Fruit fly (Drosophila melanogaster) whole organism, embryonic: ENCODE results near the gene CG10431.

Experiments used
- Atf-2 ChIP-seq: fragments of 200-800 bp; sonication (Bioruptor generic); optimal IDR thresholded peaks from 2 replicates; lab custom pipeline; 2016; ENCODE audit warnings: missing biosample characterization, missing genetic modification characterization
- Atf3 ChIP-seq: fragments of 200-800 bp; sonication (Bioruptor generic); optimal IDR thresholded peaks from 3 replicates; lab custom pipeline; 2016; ENCODE audit warnings: missing biosample characterization, missing genetic modification characterization
- B-H1 ChIP-seq: fragments of 200-800 bp; sonication (Bioruptor generic); IDR thresholded peaks from 3 replicates; pipeline ENCODE4 v1.3.6; 2022; ENCODE audit warnings: missing biosample characterization, missing genetic modification characterization
- B-H2 ChIP-seq: fragments of 200-800 bp; sonication (Bioruptor generic); optimal IDR thresholded peaks from 2 replicates; lab custom pipeline; 2018; ENCODE audit warnings: missing biosample characterization, mild to moderate bottlenecking, missing genetic modification characterization
- BtbVII ChIP-seq: fragments of 200-800 bp; sonication (Bioruptor generic); optimal IDR thresholded peaks from 3 replicates; lab custom pipeline; 2017; ENCODE audit warnings: missing biosample characterization, mild to moderate bottlenecking, missing genetic modification characterization
- Bteb2 ChIP-seq: fragments of 200-800 bp; sonication (Bioruptor generic); optimal IDR thresholded peaks from 2 replicates; lab custom pipeline; 2016; ENCODE audit warnings: missing biosample characterization, missing genetic modification characterization
- CG13296 ChIP-seq: fragments of 200-800 bp; sonication (Bioruptor generic); optimal IDR thresholded peaks from 3 replicates; lab custom pipeline; 2018; ENCODE audit warnings: missing biosample characterization, mild to moderate bottlenecking, missing genetic modification characterization
- CG13424 ChIP-seq: fragments of 200-800 bp; sonication (Bioruptor generic); optimal IDR thresholded peaks from 2 replicates; lab custom pipeline; 2019; ENCODE audit warnings: missing biosample characterization, mild to moderate bottlenecking, missing genetic modification characterization, moderate library complexity
- CG14860 ChIP-seq: fragments of 200-800 bp; sonication (Bioruptor generic); IDR thresholded peaks from 3 replicates; pipeline ENCODE4 v1.3.6; 2022; ENCODE audit warnings: missing biosample characterization, missing genetic modification characterization; ENCODE audit not compliant: partially characterized antibody
- CG15696 ChIP-seq: fragments of 200-800 bp; sonication (Bioruptor generic); optimal IDR thresholded peaks from 2 replicates; lab custom pipeline; 2019; ENCODE audit warnings: missing biosample characterization, mild to moderate bottlenecking, missing genetic modification characterization, moderate library complexity
- CG16813 ChIP-seq: fragments of 200-800 bp; sonication (Bioruptor generic); IDR thresholded peaks from 3 replicates; pipeline ENCODE4 v1.3.6; 2022; ENCODE audit warnings: missing biosample characterization, missing genetic modification characterization; ENCODE audit not compliant: partially characterized antibody
- CG17912 ChIP-seq: fragments of 200-800 bp; sonication (Bioruptor generic); optimal IDR thresholded peaks from 2 replicates; lab custom pipeline; 2018; ENCODE audit warnings: missing biosample characterization, mild to moderate bottlenecking, missing genetic modification characterization
- CG1792 ChIP-seq: fragments of 200-800 bp; sonication (Bioruptor generic); optimal IDR thresholded peaks from 2 replicates; lab custom pipeline; 2016; ENCODE audit warnings: missing biosample characterization, missing genetic modification characterization
- CG2889 ChIP-seq: fragments of 200-800 bp; sonication (Bioruptor generic); IDR thresholded peaks from 3 replicates; pipeline ENCODE4 v1.3.6; 2022; ENCODE audit warnings: missing biosample characterization, missing genetic modification characterization
- CG34224 ChIP-seq: fragments of 200-800 bp; sonication (Bioruptor generic); IDR thresholded peaks from 3 replicates; pipeline ENCODE4 v1.3.6; 2022; ENCODE audit warnings: missing biosample characterization, missing genetic modification characterization; ENCODE audit not compliant: partially characterized antibody
- CG3838 ChIP-seq: fragments of 200-800 bp; sonication (Bioruptor generic); optimal IDR thresholded peaks from 3 replicates; lab custom pipeline; 2016; ENCODE audit warnings: missing biosample characterization, missing genetic modification characterization
- CG3847 ChIP-seq: fragments of 200-800 bp; sonication (Bioruptor generic); IDR thresholded peaks from 2 replicates; pipeline ENCODE4 v1.3.6; 2022; ENCODE audit warnings: missing biosample characterization, missing genetic modification characterization
- CG4282 ChIP-seq: fragments of 200-800 bp; sonication (Bioruptor generic); optimal IDR thresholded peaks from 2 replicates; lab custom pipeline; 2016; ENCODE audit warnings: missing biosample characterization, missing genetic modification characterization
- CG4424 ChIP-seq: fragments of 200-800 bp; sonication (Bioruptor generic); optimal IDR thresholded peaks from 3 replicates; lab custom pipeline; 2016; ENCODE audit warnings: missing biosample characterization, missing genetic modification characterization
- CG4820 ChIP-seq: fragments of 200-800 bp; sonication (Bioruptor generic); optimal IDR thresholded peaks from 3 replicates; lab custom pipeline; 2016; ENCODE audit warnings: missing biosample characterization, missing genetic modification characterization
- CG7745 ChIP-seq: fragments of 200-800 bp; sonication (Bioruptor generic); optimal IDR thresholded peaks from 2 replicates; lab custom pipeline; 2018; ENCODE audit warnings: missing biosample characterization, mild to moderate bottlenecking, missing genetic modification characterization, moderate library complexity
- CG9932 ChIP-seq: fragments of 200-800 bp; sonication (Bioruptor generic); IDR thresholded peaks from 2 replicates; pipeline ENCODE4 v1.3.6; 2022; ENCODE audit warnings: missing biosample characterization, missing genetic modification characterization
- Dad ChIP-seq: fragments of 200-800 bp; sonication (Bioruptor generic); optimal IDR thresholded peaks from 3 replicates; lab custom pipeline; 2016; ENCODE audit warnings: missing biosample characterization, missing genetic modification characterization
- E2f2 ChIP-seq: fragments of 200-800 bp; sonication (Bioruptor generic); IDR thresholded peaks from 2 replicates; pipeline ENCODE4 v1.3.6; 2022; ENCODE audit warnings: missing biosample characterization, missing genetic modification characterization
- Fer1 ChIP-seq: fragments of 200-800 bp; sonication (Bioruptor generic); optimal IDR thresholded peaks from 2 replicates; lab custom pipeline; 2017; ENCODE audit warnings: missing biosample characterization, mild to moderate bottlenecking, missing genetic modification characterization
- HLH4C ChIP-seq: fragments of 200-800 bp; sonication (Bioruptor generic); IDR thresholded peaks from 3 replicates; pipeline ENCODE4 v1.3.6; 2022; ENCODE audit warnings: missing biosample characterization, missing genetic modification characterization; ENCODE audit not compliant: partially characterized antibody
- Hr3 ChIP-seq: fragments of 200-800 bp; sonication (Bioruptor generic); optimal IDR thresholded peaks from 3 replicates; lab custom pipeline; 2016; ENCODE audit warnings: missing biosample characterization, missing genetic modification characterization
- Max ChIP-seq: fragments of 200-800 bp; sonication (Bioruptor generic); optimal IDR thresholded peaks from 2 replicates; lab custom pipeline; 2016; ENCODE audit warnings: missing biosample characterization, mild to moderate bottlenecking, missing genetic modification characterization
- Oaz ChIP-seq: fragments of 200-800 bp; sonication (Bioruptor generic); IDR thresholded peaks from 2 replicates; pipeline ENCODE4 v1.3.6; 2022; ENCODE audit warnings: missing biosample characterization, missing genetic modification characterization
- Oli ChIP-seq: fragments of 200-800 bp; sonication (Bioruptor generic); optimal IDR thresholded peaks from 2 replicates; lab custom pipeline; 2018; ENCODE audit warnings: missing biosample characterization, mild to moderate bottlenecking, missing genetic modification characterization, moderate library complexity
- Opbp ChIP-seq: fragments of 200-800 bp; sonication (Bioruptor generic); IDR thresholded peaks from 3 replicates; pipeline ENCODE4 v1.3.6; 2022; ENCODE audit warnings: missing biosample characterization, missing genetic modification characterization; ENCODE audit not compliant: partially characterized antibody
- Optix ChIP-seq: fragments of 200-800 bp; sonication (Bioruptor generic); IDR thresholded peaks from 3 replicates; pipeline ENCODE4 v1.3.6; 2022; ENCODE audit warnings: missing biosample characterization, missing genetic modification characterization
- Sox100B ChIP-seq: fragments of 200-800 bp; sonication (Bioruptor generic); optimal IDR thresholded peaks from 3 replicates; lab custom pipeline; 2018; ENCODE audit warnings: missing biosample characterization, mild to moderate bottlenecking, missing genetic modification characterization
- Usf ChIP-seq: fragments of 200-800 bp; sonication (Bioruptor generic); optimal IDR thresholded peaks from 2 replicates; lab custom pipeline; 2017; ENCODE audit warnings: missing genotype, missing biosample characterization, missing genetic modification characterization
- aop ChIP-seq: fragments of 200-800 bp; sonication (Bioruptor generic); IDR thresholded peaks from 2 replicates; pipeline ENCODE4 v1.3.6; 2022; ENCODE audit warnings: missing biosample characterization, missing genetic modification characterization
- crp ChIP-seq, 2 experiments: fragments of 200-800 bp; sonication (Bioruptor generic); optimal IDR thresholded peaks; 2 replicates in 1 of 2; 3 replicates in 1 of 2; lab custom pipeline; 2017; ENCODE audit warnings: missing biosample characterization in 2 of 2, missing genetic modification characterization in 2 of 2, mild to moderate bottlenecking in 1 of 2, moderate library complexity in 1 of 2
- dmrt99B ChIP-seq: fragments of 200-800 bp; sonication (Bioruptor generic); optimal IDR thresholded peaks from 2 replicates; lab custom pipeline; 2018; ENCODE audit warnings: missing biosample characterization, mild to moderate bottlenecking, missing genetic modification characterization, moderate library complexity
- fd3F ChIP-seq: fragments of 200-800 bp; sonication (Bioruptor generic); optimal IDR thresholded peaks from 2 replicates; lab custom pipeline; 2018; ENCODE audit warnings: missing biosample characterization, mild to moderate bottlenecking, missing genetic modification characterization, moderate library complexity
- fd64A ChIP-seq: fragments of 200-800 bp; sonication (Bioruptor generic); optimal IDR thresholded peaks from 3 replicates; lab custom pipeline; 2018; ENCODE audit warnings: missing biosample characterization, mild to moderate bottlenecking, missing genetic modification characterization
- ham ChIP-seq: fragments of 200-800 bp; sonication (Bioruptor generic); IDR thresholded peaks from 2 replicates; pipeline ENCODE4 v1.3.6; 2022; ENCODE audit warnings: missing biosample characterization, missing genetic modification characterization
- hkb ChIP-seq, 2 experiments: fragments of 200-800 bp in 1 of 2; fragments of >200 bp in 1 of 2; sonication (Bioruptor generic) in 1 of 2; IDR thresholded peaks in 1 of 2; optimal IDR thresholded peaks in 1 of 2; 2 replicates each; pipeline versions ENCODE4 v1.3.6 to Lab custom; 2017 to 2022; ENCODE audit warnings: missing biosample characterization in 1 of 2, missing genetic modification characterization in 1 of 2
- insv ChIP-seq, 2 experiments: fragments of 200-800 bp; sonication (Bioruptor generic); optimal IDR thresholded peaks; 3 replicates each; lab custom pipeline; 2016 to 2018; ENCODE audit warnings: missing biosample characterization in 2 of 2, missing genetic modification characterization in 2 of 2
- pan ChIP-seq, 4 experiments: fragments of >200 bp in 3 of 4; fragments of 200-800 bp in 1 of 4; sonication (Bioruptor generic) in 1 of 4; optimal IDR thresholded peaks in 3 of 4; IDR thresholded peaks in 1 of 4; 2 replicates each; pipeline versions ENCODE4 v1.3.6 to Lab custom; 2017 to 2022; ENCODE audit warnings: missing biosample characterization in 2 of 4, missing genetic modification characterization in 2 of 4, mixed read lengths in 1 of 4
- pb ChIP-seq: fragments of 200-800 bp; sonication (Bioruptor generic); optimal IDR thresholded peaks from 3 replicates; lab custom pipeline; 2016; ENCODE audit warnings: missing biosample characterization, missing genetic modification characterization
- pfk ChIP-seq: fragments of 200-800 bp; sonication (Bioruptor generic); optimal IDR thresholded peaks from 2 replicates; lab custom pipeline; 2018; ENCODE audit warnings: missing biosample characterization, mild to moderate bottlenecking, missing genetic modification characterization, moderate library complexity
- schlank ChIP-seq: fragments of 200-800 bp; sonication (Bioruptor generic); optimal IDR thresholded peaks from 2 replicates; lab custom pipeline; 2018; ENCODE audit warnings: missing biosample characterization, mild to moderate bottlenecking, missing genetic modification characterization
- seq ChIP-seq: fragments of 200-800 bp; sonication (Bioruptor generic); IDR thresholded peaks from 2 replicates; pipeline ENCODE4 v1.3.6; 2022; ENCODE audit warnings: missing biosample characterization, missing genetic modification characterization
- zf30C ChIP-seq: fragments of 200-800 bp; sonication (Bioruptor generic); optimal IDR thresholded peaks from 3 replicates; lab custom pipeline; 2018; ENCODE audit warnings: missing biosample characterization, mild to moderate bottlenecking, missing genetic modification characterization

The CG10431 gene

DNA sequence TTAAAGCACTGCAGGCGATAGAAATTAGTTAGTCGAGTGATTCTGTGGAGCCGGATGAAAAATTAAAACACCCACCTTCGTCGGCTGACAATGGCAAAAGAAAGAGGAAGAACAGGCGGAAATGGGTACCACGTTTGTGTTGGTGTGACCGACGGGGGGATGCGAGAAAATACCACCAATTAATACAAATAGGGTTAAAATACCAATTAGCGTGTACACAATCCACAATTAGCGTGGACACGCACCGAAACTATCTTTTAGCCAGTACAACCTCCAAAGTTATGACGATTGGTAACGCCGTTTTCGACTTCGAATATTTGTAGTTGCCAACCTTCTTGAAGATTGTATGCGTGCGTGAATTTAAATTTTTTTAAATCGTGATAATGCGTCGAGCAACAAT lies 34.6 kb downstream of the CG10431 start, which contains the start of gene RpL30 (continued):
- peak; percentile 65 for TF ChIP-seq Oli (tag; lab: Kevin White, UChicago)
- TF ChIP-seq pb (GFP tag; lab: Kevin White, UChicago): peak; percentile 93
- TF ChIP-seq aop (GFP tag; lab: Robert Waterston, UW): peak; percentile 62
- peak; percentile 87 for TF ChIP-seq CG4282
- peak; percentile 93 for TF ChIP-seq fd64A (GFP tag; lab: Kevin White, UChicago)
- peak; percentile 75 for TF ChIP-seq Sox100B (GFP tag; lab: Kevin White, UChicago)
- peak; percentile 95 for TF ChIP-seq CG17912
- TF ChIP-seq CG7745 (tag; lab: Kevin White, UChicago): peak; percentile 71
- TF ChIP-seq HLH4C (GFP tag; lab: Robert Waterston, UW): peak; percentile 20; the same call in 1 of the 3 replicates
- peak; percentile 80 for TF ChIP-seq Optix (GFP tag; lab: Robert Waterston, UW)
- TF ChIP-seq CG13424 (tag; lab: Kevin White, UChicago): peak; percentile 70
- TF ChIP-seq pfk: peak; percentile 83
- no peak for TF ChIP-seq pan (optimal IDR thresholded peaks at IDR 0.05; lab: Kevin White, UChicago)
- peak in 1 of 2 experiments; percentile 85 for TF ChIP-seq pan (GFP tag; optimal IDR thresholded peaks at IDR 0.05 in 1 of 2, IDR thresholded peaks at IDR 0.05 in 1 of 2)
- peak; percentile 92 for TF ChIP-seq schlank (tag; lab: Kevin White, UChicago)
- peak; percentile 80 for TF ChIP-seq Usf (GFP tag; lab: Kevin White, UChicago)
- TF ChIP-seq Bteb2 (GFP tag; lab: Kevin White, UChicago): peak; percentile 88
- peak; percentile 78 for TF ChIP-seq Opbp
- peak; percentile 51 for TF ChIP-seq Hr3 (GFP tag; lab: Kevin White, UChicago)
- peak; percentile 59 for TF ChIP-seq CG15696
- TF ChIP-seq fd3F (GFP tag; lab: Kevin White, UChicago): peak; percentile 73
- peak; percentile 97 for TF ChIP-seq Fer1
- TF ChIP-seq zf30C (GFP tag; lab: Kevin White, UChicago): peak; percentile 54
- TF ChIP-seq dmrt99B (tag; lab: Kevin White, UChicago): peak; percentile 76
- TF ChIP-seq ham: peak; percentile 83; the same call in 1 of the 2 replicates
- 0 out of 3 replicates have a peak, but pooled peaks have one; percentile 55 for TF ChIP-seq CG34224
- peak; percentile 64 for TF ChIP-seq CG3838 (GFP tag; lab: Kevin White, UChicago)
- peak in 1 of 2 experiments; percentile 70 for TF ChIP-seq crp (GFP tag; optimal IDR thresholded peaks at IDR 0.05; lab: Kevin White, UChicago)
- no peak for TF ChIP-seq CG14860 (GFP tag; lab: Robert Waterston, UW)
- TF ChIP-seq Atf3: peak; percentile 57
- peak; percentile 54; the same call in 2 of the 3 replicates for TF ChIP-seq CG16813 (GFP tag; lab: Robert Waterston, UW)
- peak; percentile 63 for TF ChIP-seq hkb (optimal IDR thresholded peaks at IDR 0.05; lab: Kevin White, UChicago)
- TF ChIP-seq hkb (GFP tag; IDR thresholded peaks at IDR 0.05; lab: Robert Waterston, UW): peak; percentile 93
- TF ChIP-seq Oaz (GFP tag; lab: Robert Waterston, UW): peak; percentile 73
- TF ChIP-seq insv (GFP tag; optimal IDR thresholded peaks at IDR 0.05; lab: Kevin White, UChicago): peak in 1 of 2 experiments; percentile 84
- peak; percentile 99 for TF ChIP-seq E2f2 (GFP tag; lab: Robert Waterston, UW)
- peak; percentile 86 for TF ChIP-seq CG9932 (GFP tag; lab: Robert Waterston, UW)
- TF ChIP-seq B-H1 (GFP tag; lab: Robert Waterston, UW): peak; percentile 62; the same call in 1 of the 3 replicates
- TF ChIP-seq BtbVII: peak; percentile 95
- TF ChIP-seq B-H2: peak; percentile 94
- TF ChIP-seq CG3847 (GFP tag; lab: Robert Waterston, UW): peak; percentile 96
- peak; percentile 63; the same call in 1 of the 3 replicates for TF ChIP-seq CG2889 (GFP tag; lab: Robert Waterston, UW)
- peak; percentile 66 for TF ChIP-seq Atf-2 (GFP tag; lab: Kevin White, UChicago)
- peak; percentile 95 for TF ChIP-seq Max (GFP tag; lab: Kevin White, UChicago)
- TF ChIP-seq CG1792: peak; percentile 83
- peak; percentile 74 for TF ChIP-seq CG4820 (GFP tag; lab: Kevin White, UChicago)
- TF ChIP-seq CG13296 (GFP tag; lab: Kevin White, UChicago): peak; percentile 94
- peak; percentile 90 for TF ChIP-seq seq (GFP tag; lab: Robert Waterston, UW)
- TF ChIP-seq CG4424 (GFP tag; lab: Kevin White, UChicago): peak; percentile 83
- TF ChIP-seq Dad (GFP tag; lab: Kevin White, UChicago): peak; percentile 93
